Worm (Caenorhabditis elegans) whole organism, L4/young adult: Measurements from ENCODE around the gene ttbk-6.

ENCODE experiments used
- W03F9.2 ChIP-seq: fragments of 150-350 bp; optimal IDR thresholded peaks from 2 replicates; lab custom pipeline; 2014; ENCODE audit warnings: missing biosample characterization, missing genetic modification characterization
- dao-5 ChIP-seq: sonication (generic microtip); optimal IDR thresholded peaks from 2 replicates; lab custom pipeline; 2016; ENCODE audit warnings: missing genotype, missing genetic modification characterization, moderate library complexity, missing compliant biosample characterization
- him-1 ChIP-seq: sonication (generic microtip); optimal IDR thresholded peaks from 2 replicates; lab custom pipeline; 2016; ENCODE audit warnings: missing genotype, missing genetic modification reagents, missing genetic modification characterization, missing compliant biosample characterization

The ttbk-6 gene

DNA sequence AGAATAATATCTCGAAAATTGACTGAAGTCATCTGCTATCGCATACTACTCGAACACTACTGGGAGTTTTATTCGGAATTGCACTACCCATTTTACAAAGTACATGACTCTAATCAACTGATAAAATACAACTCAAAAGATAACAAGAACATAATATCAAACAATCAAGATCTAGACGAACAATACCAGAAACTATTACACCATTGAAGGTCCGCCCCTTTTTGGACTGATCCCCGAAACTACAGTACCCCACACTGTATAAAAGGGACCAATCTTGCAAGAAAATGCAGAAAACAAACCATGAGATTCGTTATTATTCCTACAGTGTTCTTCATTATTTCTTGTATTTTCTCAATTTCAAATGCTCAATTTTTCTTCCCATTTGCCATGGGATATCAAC lies 20.0 kb downstream of the ttbk-6 start, which contains the start of gene F54D8.10:
Gene F54D8.10, plus strand, starts transcription at position 301 of the 400 bp plus-strand sequence.
- no peak for TF ChIP-seq W03F9.2
- TF ChIP-seq dao-5 (tag; lab: Kevin White, UChicago): no peak
- no peak for TF ChIP-seq him-1 (tag; lab: Kevin White, UChicago)

DNA sequence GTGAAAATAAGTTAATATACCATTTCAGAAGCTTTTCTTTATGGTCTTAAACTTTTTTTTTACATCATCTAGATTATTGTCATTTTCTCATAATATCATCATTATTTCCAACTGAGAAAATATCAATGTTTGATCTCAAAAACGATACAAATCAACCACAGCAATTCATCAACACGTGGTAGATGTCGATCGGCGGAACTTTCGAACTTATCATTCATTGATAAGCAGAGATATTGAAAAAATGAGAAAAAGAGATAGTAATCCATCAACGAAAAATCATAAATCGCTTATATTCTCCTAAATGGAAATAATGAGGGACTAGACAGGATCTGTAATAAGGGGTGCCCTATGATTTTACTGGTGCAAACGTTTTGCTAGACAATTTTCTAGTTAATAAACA lies 22.2 kb downstream of the ttbk-6 start:
- no peak for TF ChIP-seq him-1 (tag; lab: Kevin White, UChicago)

DNA sequence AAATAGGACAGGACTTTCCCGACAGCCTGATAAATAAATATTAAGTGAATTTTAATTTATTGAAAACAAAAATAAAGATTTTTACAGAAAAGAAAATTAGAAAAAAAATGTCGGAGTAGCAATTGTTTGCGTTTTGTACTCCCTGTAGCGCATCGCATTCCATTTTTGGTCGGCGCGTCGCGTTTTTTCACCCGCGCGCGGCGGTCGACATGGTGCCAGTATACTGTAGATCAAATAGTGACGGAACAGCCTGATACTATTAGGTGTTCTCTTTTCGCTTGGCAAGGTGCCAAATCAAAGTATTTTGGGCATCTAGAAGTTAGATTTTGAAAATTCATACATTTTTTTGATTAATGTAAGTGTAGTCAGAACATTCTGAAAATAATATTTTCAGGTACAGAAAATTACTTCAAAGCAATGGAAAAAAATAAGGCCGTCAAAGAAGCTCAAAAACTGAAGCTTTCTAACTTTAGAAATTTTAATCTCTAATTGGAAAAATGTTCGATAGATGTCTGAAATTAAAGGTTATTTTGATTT lies 24.3 kb downstream of the ttbk-6 start:
- TF ChIP-seq W03F9.2 (no peak), dao-5 (tag; lab: Kevin White, UChicago) (no peak), him-1 (tag; lab: Kevin White, UChicago) (no peak)

DNA sequence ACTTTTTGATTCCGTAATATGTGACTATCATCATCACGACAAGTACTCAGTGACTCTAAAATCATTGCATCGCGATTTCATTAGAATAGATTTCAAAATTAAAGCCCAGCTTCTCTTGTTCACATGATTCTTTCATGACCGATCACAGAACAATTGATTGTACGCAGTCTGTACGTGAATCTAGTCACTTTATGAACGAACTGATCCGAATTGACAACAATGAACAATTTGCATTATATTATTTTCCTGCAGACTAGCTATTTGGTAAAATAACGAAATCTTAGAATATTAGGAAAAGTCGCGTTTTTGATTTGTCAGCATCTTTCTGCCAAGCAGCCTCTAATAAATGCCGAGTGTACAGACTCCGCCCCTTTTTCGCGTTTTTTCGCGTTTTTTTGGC lies 25.0 kb downstream of the ttbk-6 start:
- TF ChIP-seq W03F9.2 (no peak), dao-5 (tag; lab: Kevin White, UChicago) (no peak), him-1 (tag; lab: Kevin White, UChicago) (no peak)

DNA sequence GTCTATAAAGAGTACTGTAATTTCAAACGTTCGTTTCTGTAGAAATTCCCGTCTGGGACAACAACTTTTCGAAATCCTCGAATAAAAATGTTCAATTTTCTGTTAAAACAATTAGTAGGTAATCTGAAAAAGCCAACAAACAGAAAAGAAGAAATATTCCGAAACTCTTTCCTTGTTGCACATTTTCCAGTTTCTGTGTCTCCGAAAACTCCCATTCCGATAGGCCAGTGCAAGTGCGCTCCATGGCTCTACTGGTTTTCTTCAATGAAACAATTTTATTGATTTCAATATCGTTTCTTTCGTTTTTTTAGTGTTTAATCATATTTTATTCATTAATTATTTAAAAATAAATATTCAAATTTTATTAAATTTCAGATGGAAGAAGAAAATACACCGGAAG lies 28.1 kb downstream of the ttbk-6 start, which contains the start of gene F54D8.6:
Gene F54D8.6, plus strand, starts transcription at position 370 of the 400 bp plus-strand sequence.
- TF ChIP-seq him-1 (tag; lab: Kevin White, UChicago): no peak
- no peak for TF ChIP-seq dao-5 (tag; lab: Kevin White, UChicago)
- TF ChIP-seq W03F9.2: peak; percentile 40

DNA sequence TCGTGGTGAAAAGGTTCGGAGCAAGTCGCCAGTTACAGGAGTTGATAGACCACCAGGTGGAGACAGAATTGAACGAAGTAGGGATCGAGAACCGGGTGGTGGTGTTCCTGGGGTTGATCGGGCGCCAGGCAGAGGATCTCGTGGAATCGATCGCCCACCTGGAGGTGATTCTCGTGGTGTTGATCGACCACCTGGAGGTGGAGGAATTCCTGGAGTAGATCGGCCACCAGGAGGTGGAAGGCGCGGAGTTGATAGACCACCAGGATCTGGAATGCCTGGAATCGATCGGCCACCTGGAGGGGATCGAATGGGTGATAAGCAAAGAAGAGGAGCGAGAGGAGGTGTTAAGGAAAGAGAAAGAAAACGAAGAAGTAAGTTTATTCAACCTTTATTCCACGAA lies 31.0 kb downstream of the ttbk-6 start:
- no peak for TF ChIP-seq W03F9.2

DNA sequence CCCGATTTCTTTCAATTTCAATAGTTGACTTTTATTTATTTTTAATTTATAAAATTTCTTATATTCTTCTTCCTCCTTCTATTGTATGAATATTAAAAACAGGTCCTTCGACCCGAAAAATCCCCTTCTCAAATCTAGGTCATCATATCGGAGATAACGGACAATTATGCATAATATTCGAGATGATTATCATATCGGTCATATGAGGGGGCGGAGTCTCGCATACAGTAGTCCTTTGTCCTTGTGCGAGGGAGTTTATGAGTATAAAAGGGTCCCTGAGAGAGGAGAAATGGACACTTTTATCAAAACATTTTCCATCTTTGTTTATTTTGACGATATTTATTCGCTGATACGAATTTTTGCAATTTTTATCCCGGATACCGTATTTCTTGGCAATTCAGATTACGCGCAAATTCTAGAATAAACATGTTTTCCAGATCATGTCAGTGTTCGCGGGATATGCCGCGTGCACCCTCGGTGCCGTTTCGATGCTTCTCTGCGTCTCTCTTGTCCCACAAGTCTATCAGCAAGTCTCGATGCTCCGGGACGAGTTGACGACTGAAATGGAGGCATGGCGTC lies 32.5 kb downstream of the ttbk-6 start, which contains the start of gene dpy-17:
Gene dpy-17, plus strand, starts transcription at position 438 of the 579 bp plus-strand sequence.
- no peak for TF ChIP-seq dao-5 (tag; lab: Kevin White, UChicago)
- no peak for TF ChIP-seq him-1 (tag; lab: Kevin White, UChicago)
- TF ChIP-seq W03F9.2: no peak

DNA sequence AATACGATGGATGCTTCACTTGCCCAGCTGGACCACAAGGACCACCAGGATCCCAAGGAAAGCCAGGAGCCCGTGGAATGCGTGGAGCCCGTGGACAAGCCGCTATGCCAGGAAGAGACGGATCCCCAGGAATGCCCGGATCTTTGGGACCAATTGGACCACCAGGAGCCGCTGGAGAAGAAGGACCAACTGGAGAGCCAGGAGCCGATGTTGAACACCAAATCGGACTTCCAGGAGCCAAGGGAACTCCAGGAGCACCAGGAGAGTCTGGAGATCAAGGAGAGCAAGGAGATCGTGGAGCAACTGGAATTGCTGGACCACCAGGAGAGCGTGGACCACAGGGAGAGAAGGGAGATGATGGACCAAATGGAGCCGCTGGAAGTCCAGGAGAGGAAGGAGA lies 33.5 kb downstream of the ttbk-6 start:
- TF ChIP-seq dao-5 (tag; lab: Kevin White, UChicago) (no peak), him-1 (tag; lab: Kevin White, UChicago) (no peak), W03F9.2 (no peak)

DNA sequence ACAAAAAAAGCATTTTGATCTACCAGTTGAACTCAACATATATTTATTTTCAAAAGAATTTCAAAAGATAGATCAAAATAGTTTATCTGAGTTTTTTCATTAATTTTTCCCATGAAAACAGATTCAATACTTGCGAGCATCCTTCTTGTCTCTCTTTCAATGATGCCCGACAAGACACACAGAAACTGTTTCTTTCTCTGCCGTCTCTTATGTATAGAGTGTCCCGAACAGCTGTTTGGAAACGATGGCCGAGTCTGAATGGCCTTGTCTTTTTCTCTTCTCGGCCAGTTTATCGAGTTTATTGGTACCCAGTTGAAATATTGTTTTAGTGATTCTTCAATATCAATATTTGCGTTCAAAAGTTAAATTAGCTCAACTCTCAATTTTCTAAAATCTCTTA lies 34.2 kb downstream of the ttbk-6 start:
- no peak for TF ChIP-seq dao-5 (tag; lab: Kevin White, UChicago)
- TF ChIP-seq him-1 (tag; lab: Kevin White, UChicago): no peak
- peak; percentile 70 for TF ChIP-seq W03F9.2

DNA sequence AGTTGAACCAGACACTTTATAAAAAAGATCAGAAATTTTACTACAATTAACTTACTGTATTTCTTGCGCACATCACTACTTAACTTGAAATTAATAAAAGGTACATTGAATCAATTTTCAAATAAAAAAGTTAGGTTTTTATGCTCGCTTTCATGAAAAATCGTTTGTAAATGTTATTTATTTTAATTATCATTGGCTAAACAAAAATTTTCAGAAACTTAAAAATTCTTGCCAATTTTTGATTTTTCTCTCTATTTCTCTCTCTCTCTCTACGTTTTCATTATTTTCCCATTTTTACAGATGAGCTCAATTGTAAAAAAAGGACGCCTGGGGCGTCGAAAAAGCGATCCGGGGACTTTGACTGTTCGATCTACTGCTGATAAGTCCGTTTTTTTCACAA lies 34.9 kb downstream of the ttbk-6 start, which contains the start of gene sax-2:
Gene sax-2, plus strand, starts transcription at position 301 of the 400 bp plus-strand sequence.
- no peak for TF ChIP-seq W03F9.2
- no peak for TF ChIP-seq dao-5 (tag; lab: Kevin White, UChicago)
- TF ChIP-seq him-1 (tag; lab: Kevin White, UChicago): no peak

DNA sequence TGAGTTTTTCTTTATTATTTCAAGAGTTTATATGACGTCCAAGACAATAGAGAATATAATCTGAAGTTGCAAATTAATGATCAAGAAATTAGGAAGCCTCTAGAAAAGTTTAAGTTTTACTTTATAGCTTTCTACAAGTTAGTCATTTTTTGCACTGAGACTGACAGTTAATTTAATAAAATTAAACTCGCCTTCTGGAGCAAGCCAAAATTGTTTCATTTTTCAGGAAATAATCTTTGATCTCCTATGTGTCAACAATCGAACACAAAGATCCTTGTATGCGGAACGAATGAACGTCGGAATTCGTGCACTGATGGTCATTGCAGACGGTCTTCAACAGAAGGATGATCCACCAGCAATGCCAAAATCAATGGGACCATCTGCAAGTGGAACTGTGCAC lies 37.9 kb downstream of the ttbk-6 start:
- TF ChIP-seq W03F9.2 (no peak), dao-5 (tag; lab: Kevin White, UChicago) (no peak), him-1 (tag; lab: Kevin White, UChicago) (no peak)

DNA sequence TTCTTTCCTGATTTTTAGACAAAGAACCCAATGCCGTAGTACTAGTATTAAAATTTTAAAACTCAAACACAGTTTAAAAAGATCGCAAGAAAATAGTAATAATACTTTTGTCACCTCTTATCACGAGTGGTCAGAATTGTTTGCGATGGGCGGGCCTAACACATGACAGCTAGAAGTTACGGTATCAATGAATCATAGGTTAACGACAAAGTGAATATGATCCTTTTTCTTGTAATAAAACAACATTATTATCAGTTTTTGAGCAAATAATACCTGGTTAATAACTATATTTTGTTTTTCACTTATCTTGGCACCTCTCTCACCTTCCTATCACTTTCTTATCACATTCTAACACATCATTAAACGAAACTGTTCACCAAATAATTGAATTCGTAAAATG lies 38.5 kb downstream of the ttbk-6 start:
- no peak for TF ChIP-seq dao-5 (tag; lab: Kevin White, UChicago)
- no peak for TF ChIP-seq W03F9.2
- TF ChIP-seq him-1 (tag; lab: Kevin White, UChicago): no peak

DNA sequence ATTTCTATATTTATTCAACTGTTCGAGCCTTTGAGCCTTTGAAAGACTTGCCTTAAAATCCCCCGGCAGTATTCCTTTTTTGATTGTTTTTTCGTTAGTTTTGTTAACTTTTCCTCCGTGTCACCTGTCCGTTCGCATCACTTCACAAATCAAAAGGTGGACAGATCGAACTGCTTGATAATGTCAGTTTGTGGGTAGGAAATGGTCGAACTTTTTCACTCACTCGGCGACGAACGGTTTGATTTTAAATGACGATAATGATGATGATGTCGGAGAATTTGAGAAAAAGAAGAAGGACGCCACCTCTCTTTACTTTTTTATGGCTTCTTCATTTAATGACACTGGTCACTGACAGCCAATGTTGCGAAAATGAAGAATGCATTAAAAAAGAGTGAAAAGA lies 44.6 kb downstream of the ttbk-6 start:
- TF ChIP-seq W03F9.2 (no peak), dao-5 (tag; lab: Kevin White, UChicago) (no peak), him-1 (tag; lab: Kevin White, UChicago) (no peak)

DNA sequence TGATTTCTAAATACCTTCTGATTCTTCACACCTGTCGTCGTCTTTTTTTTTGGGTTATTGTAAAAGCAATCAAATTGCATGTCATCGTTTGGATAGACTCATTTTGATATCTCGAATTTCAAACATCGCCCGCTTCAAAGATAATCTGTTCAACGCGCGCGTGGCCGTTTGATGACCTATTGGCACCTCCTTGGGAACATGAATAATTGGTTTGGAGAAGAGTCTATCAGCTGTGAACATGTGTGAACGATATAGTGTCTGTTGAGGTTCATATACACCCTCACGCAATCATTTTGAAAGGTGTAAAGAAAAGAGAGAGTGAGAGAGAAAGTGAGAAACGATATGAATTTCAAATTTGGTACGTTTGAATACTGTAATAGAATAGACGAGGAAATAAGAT lies 46.1 kb downstream of the ttbk-6 start:
- no peak for TF ChIP-seq dao-5 (tag; lab: Kevin White, UChicago)
- no peak for TF ChIP-seq him-1 (tag; lab: Kevin White, UChicago)
- no peak for TF ChIP-seq W03F9.2

DNA sequence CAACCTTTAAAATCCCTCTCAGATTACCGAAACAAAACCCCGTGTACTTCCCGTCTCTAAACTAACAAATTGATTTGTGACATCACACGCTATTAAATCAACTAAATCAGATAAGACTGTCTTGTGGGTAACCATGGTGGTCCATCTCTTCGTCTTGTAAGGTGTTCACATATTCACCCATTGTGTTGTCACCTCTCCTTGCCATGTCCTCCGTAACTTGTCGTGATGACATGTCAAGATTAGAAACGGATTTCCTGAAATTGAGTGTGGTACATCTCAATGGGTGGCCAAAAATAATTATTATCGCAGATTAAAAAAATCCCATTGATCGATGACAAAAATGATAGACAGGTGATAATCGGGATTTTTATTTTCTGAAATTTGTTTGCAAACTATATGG lies 49.9 kb downstream of the ttbk-6 start:
- TF ChIP-seq W03F9.2 (no peak), dao-5 (tag; lab: Kevin White, UChicago) (no peak), him-1 (tag; lab: Kevin White, UChicago) (no peak)
